Worm (Caenorhabditis elegans): Measurements from ENCODE around the gene Y32F6A.4.

DNA sequence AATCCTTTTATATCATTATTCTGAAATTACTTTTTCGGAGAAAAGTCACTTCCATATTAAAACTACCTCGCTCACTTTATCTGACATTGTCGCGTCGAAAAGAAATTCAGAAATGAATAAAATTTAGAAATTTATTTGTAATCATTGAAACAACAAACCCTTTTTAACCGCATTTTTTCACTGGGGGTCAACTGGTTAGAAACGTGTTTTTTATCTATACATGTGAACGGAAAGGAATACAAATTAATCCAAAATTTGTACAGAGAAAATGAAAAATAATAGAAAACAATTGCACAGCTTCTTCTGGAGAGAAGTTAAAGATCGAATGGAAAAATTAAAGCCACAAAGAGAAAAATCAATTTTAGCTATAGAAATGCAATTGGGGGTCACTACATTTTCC is 5.3 kb downstream of the Y32F6A.4 start, which contains the start of gene tag-314:
- TF ChIP-seq mep-1 (tag; optimal IDR thresholded peaks at IDR 0.05) (no peak), elt-1 (tag; optimal IDR thresholded peaks at IDR 0.05; ENCODE audit: borderline replicate concordance, insufficient read depth) (no peak), unc-62 (GFP tag; optimal IDR thresholded peaks at IDR 0.05) (no peak), unc-39 (tag; optimal IDR thresholded peaks at IDR 0.05) (no peak), M03D4.4 (tag; optimal IDR thresholded peaks at IDR 0.05) (no peak), snpc-4 (tag; optimal IDR thresholded peaks at IDR 0.05) (no peak), nhr-2 (tag; optimal IDR thresholded peaks at IDR 0.05) (no peak), ztf-11 (tag; optimal IDR thresholded peaks at IDR 0.05) (no peak), nhr-12 (tag; optimal IDR thresholded peaks at IDR 0.05) (no peak), ces-1 (GFP tag; optimal IDR thresholded peaks at IDR 0.05) (no peak)

Measured in whole organism, mixed stage, embryonic.